Worm (Caenorhabditis elegans): ENCODE results near the gene T23G4.2.

The T23G4.2 gene

ce11 chrIV:13701472-13701871 is 12.1 kb upstream of the T23G4.2 start (continued):
- TF ChIP-seq F49E8.2 (tag; optimal IDR thresholded peaks at IDR 0.05; ENCODE audit: insufficient read depth) (peak; percentile 60), die-1 (tag; optimal IDR thresholded peaks at IDR 0.05) (peak; percentile 76), F10E7.11 (tag; optimal IDR thresholded peaks at IDR 0.05) (no peak), bed-2 (GFP tag; IDR thresholded peaks at IDR 0.05) (no peak), akir-1 (GFP tag; optimal IDR thresholded peaks at IDR 0.05) (no peak), ceh-27 (GFP tag; optimal IDR thresholded peaks at IDR 0.05) (peak; percentile 20), pbrm-1 (GFP tag; IDR thresholded peaks at IDR 0.05) (0 out of 2 replicates have a peak, but pooled peaks have one; percentile 37), F55B11.4 (tag; optimal IDR thresholded peaks at IDR 0.05; ENCODE audit: borderline replicate concordance, insufficient read depth) (no peak), cebp-2 (GFP tag; IDR thresholded peaks at IDR 0.05) (no peak; the same call in 1 of the 2 replicates), madf-6 (GFP tag; IDR thresholded peaks at IDR 0.05) (peak; percentile 51; the same call in 1 of the 2 replicates), B0336.3 (GFP tag; IDR thresholded peaks at IDR 0.05) (no peak), nhr-90 (tag; optimal IDR thresholded peaks at IDR 0.05) (peak; percentile 65), dox-1 (GFP tag; IDR thresholded peaks at IDR 0.05) (0 out of 2 replicates have a peak, but pooled peaks have one; percentile 16), T26A5.8 (tag; optimal IDR thresholded peaks at IDR 0.05) (no peak), lin-54 (GFP tag; optimal IDR thresholded peaks at IDR 0.05) (peak; percentile 26), madf-10 (tag; optimal IDR thresholded peaks at IDR 0.05) (peak; percentile 50), ceh-40 (GFP tag; IDR thresholded peaks at IDR 0.05) (0 out of 2 replicates have a peak, but pooled peaks have one; percentile 21), F39B2.1 (GFP tag; IDR thresholded peaks at IDR 0.05) (no peak), tbx-9 (tag; optimal IDR thresholded peaks at IDR 0.05; ENCODE audit: borderline replicate concordance) (no peak), dpl-1 (GFP tag; optimal IDR thresholded peaks at IDR 0.05) (no peak), K11D2.4 (GFP tag; IDR thresholded peaks at IDR 0.05) (no peak), snpc-4 (GFP tag; optimal IDR thresholded peaks at IDR 0.05) (peak; percentile 86), snpc-4 (tag; optimal IDR thresholded peaks at IDR 0.05) (peak; percentile 4 to 96 (median 92)), F37B4.10 (GFP tag; IDR thresholded peaks at IDR 0.05) (no peak), cebp-1 (GFP tag; IDR thresholded peaks at IDR 0.05) (0 out of 2 replicates have a peak, but pooled peaks have one; percentile 18), cebp-1 (tag; optimal IDR thresholded peaks at IDR 0.05) (peak; percentile 26), him-1 (tag; optimal IDR thresholded peaks at IDR 0.05) (peak; percentile 66), ztf-22 (GFP tag; optimal IDR thresholded peaks at IDR 0.05) (peak; percentile 31), ztf-18 (tag; optimal IDR thresholded peaks at IDR 0.05) (peak; percentile 81), athp-1 (tag; optimal IDR thresholded peaks at IDR 0.05) (peak; percentile 80), lir-1 (GFP tag; conservative IDR thresholded peaks at IDR 0.05) (0 out of 2 replicates have a peak, but pooled peaks have one; percentile 28), repo-1 (tag; optimal IDR thresholded peaks at IDR 0.05) (no peak), mes-4 (tag; optimal IDR thresholded peaks at IDR 0.05) (peak; percentile 7), madf-3 (GFP tag; IDR thresholded peaks at IDR 0.05) (no peak), zfh-2 (GFP tag; conservative IDR thresholded peaks at IDR 0.05) (no peak), nfya-1 (tag; optimal IDR thresholded peaks at IDR 0.05; ENCODE audit: borderline replicate concordance, insufficient read depth) (no peak), hmg-20 (GFP tag; IDR thresholded peaks at IDR 0.05) (no peak), ztf-26 (tag; optimal IDR thresholded peaks at IDR 0.05) (no peak), zim-3 (tag; optimal IDR thresholded peaks at IDR 0.05) (peak; percentile 31), attf-5 (GFP tag; optimal IDR thresholded peaks at IDR 0.05) (peak; percentile 27), F52B5.7 (tag; optimal IDR thresholded peaks at IDR 0.05) (peak; percentile 47), Y53F4B.3 (GFP tag; IDR thresholded peaks at IDR 0.05) (0 out of 2 replicates have a peak, but pooled peaks have one; percentile 7), B0261.1 (tag; optimal IDR thresholded peaks at IDR 0.05) (peak; percentile 79)

Data from whole organism, young adult.